Worm (Caenorhabditis elegans) whole organism, L2 larva: ENCODE measurements around the gene F46F3.3.

ENCODE experiments used
- C34F6.9 ChIP-seq: fragments of 150-350 bp; optimal IDR thresholded peaks from 2 replicates; lab custom pipeline; 2014; ENCODE audit warnings: missing biosample characterization, missing genetic modification characterization
- F13H6.1 ChIP-seq: sonication (generic microtip); optimal IDR thresholded peaks from 2 replicates; lab custom pipeline; 2016; ENCODE audit warnings: missing genetic modification characterization, missing compliant biosample characterization
- R02D3.7 ChIP-seq: fragments of 150-350 bp; optimal IDR thresholded peaks from 2 replicates; lab custom pipeline; 2014; ENCODE audit warnings: missing biosample characterization, missing genetic modification characterization
- Y55F3AM.14 ChIP-seq: fragments of 200-800 bp; sonication (Bioruptor generic); optimal IDR thresholded peaks from 2 replicates; lab custom pipeline; 2018; ENCODE audit warnings: mild to moderate bottlenecking, missing genetic modification characterization, missing compliant biosample characterization
- ZK546.5 ChIP-seq: sonication (generic microtip); optimal IDR thresholded peaks from 2 replicates; lab custom pipeline; 2017; ENCODE audit warnings: missing biosample characterization, missing genetic modification characterization
- alr-1 ChIP-seq: fragments of 150-350 bp; optimal IDR thresholded peaks from 2 replicates; lab custom pipeline; 2014; ENCODE audit warnings: missing biosample characterization, missing genetic modification characterization
- aly-2 ChIP-seq: fragments of 150-350 bp; optimal IDR thresholded peaks from 2 replicates; lab custom pipeline; 2014; ENCODE audit warnings: missing biosample characterization, missing genetic modification characterization
- ama-1 ChIP-seq: fragments of 150-350 bp; optimal IDR thresholded peaks from 2 replicates; lab custom pipeline; 2018; ENCODE audit warnings: inconsistent platforms
- blmp-1 ChIP-seq: sonication (generic microtip); optimal IDR thresholded peaks from 2 replicates; lab custom pipeline; 2017; ENCODE audit warnings: missing genetic modification characterization, mild to moderate bottlenecking, missing compliant biosample characterization, antibody characterized with exemption, moderate library complexity; ENCODE audit not compliant: insufficient read depth
- ceh-16 ChIP-seq: fragments of 150-350 bp; optimal IDR thresholded peaks from 2 replicates; lab custom pipeline; 2014; ENCODE audit warnings: missing biosample characterization, missing genetic modification characterization
- ceh-82 ChIP-seq: fragments of 150-350 bp; optimal IDR thresholded peaks from 2 replicates; lab custom pipeline; 2014; ENCODE audit warnings: missing biosample characterization, missing genetic modification characterization
- crh-2 ChIP-seq: sonication (generic microtip); optimal IDR thresholded peaks from 2 replicates; lab custom pipeline; 2017; ENCODE audit warnings: missing biosample characterization, missing genetic modification characterization
- dmd-4 ChIP-seq: sonication (generic microtip); optimal IDR thresholded peaks from 2 replicates; lab custom pipeline; 2017; ENCODE audit warnings: missing biosample characterization, missing genetic modification characterization
- egl-27 ChIP-seq: sonication (generic microtip); optimal IDR thresholded peaks from 3 replicates; lab custom pipeline; 2017; ENCODE audit warnings: missing biosample characterization, missing genetic modification reagents, missing genetic modification characterization
- elt-1 ChIP-seq: fragments of 150-350 bp; optimal IDR thresholded peaks from 2 replicates; lab custom pipeline; 2014; ENCODE audit warnings: missing biosample characterization, missing genetic modification characterization
- elt-3 ChIP-seq: sonication (generic microtip); optimal IDR thresholded peaks from 2 replicates; lab custom pipeline; 2017; ENCODE audit warnings: missing biosample characterization, missing genetic modification characterization
- fos-1 ChIP-seq: fragments of 150-350 bp; optimal IDR thresholded peaks from 2 replicates; lab custom pipeline; 2014; ENCODE audit warnings: missing biosample characterization, missing genetic modification characterization
- gmeb-1 ChIP-seq: fragments of 150-350 bp; optimal IDR thresholded peaks from 2 replicates; lab custom pipeline; 2014; ENCODE audit warnings: missing biosample characterization, missing genetic modification characterization
- lin-11 ChIP-seq: fragments of 150-350 bp; sonication (generic microtip); optimal IDR thresholded peaks from 2 replicates; lab custom pipeline; 2014; ENCODE audit warnings: missing biosample characterization, missing genetic modification characterization, inconsistent platforms, mixed read lengths
- lin-13 ChIP-seq: fragments of 150-350 bp; optimal IDR thresholded peaks from 2 replicates; lab custom pipeline; 2014; ENCODE audit warnings: missing biosample characterization, missing genetic modification reagents, missing genetic modification characterization
- lin-39 ChIP-seq: fragments of 150-350 bp; optimal IDR thresholded peaks from 2 replicates; lab custom pipeline; 2014; ENCODE audit warnings: missing biosample characterization, missing genetic modification reagents, missing genetic modification characterization
- lsy-2 ChIP-seq, 2 experiments: fragments of 150-350 bp in 1 of 2; sonication (generic microtip) in 1 of 2; optimal IDR thresholded peaks; 2 replicates each; lab custom pipeline; 2014 to 2017; ENCODE audit warnings: missing biosample characterization in 2 of 2, missing genetic modification characterization in 2 of 2
- mab-5 ChIP-seq: fragments of 150-350 bp; optimal IDR thresholded peaks from 2 replicates; lab custom pipeline; 2014; ENCODE audit warnings: missing biosample characterization, missing genetic modification characterization
- mbf-1 ChIP-seq: sonication (generic microtip); optimal IDR thresholded peaks from 2 replicates; lab custom pipeline; 2017; ENCODE audit warnings: missing biosample characterization, missing genetic modification characterization
- mdl-1 ChIP-seq, 2 experiments: fragments of 150-350 bp in 1 of 2; sonication (generic microtip) in 1 of 2; optimal IDR thresholded peaks; 2 replicates each; lab custom pipeline; 2017; ENCODE audit warnings: missing biosample characterization in 2 of 2, missing genetic modification characterization in 2 of 2
- nhr-10 ChIP-seq: sonication (generic microtip); optimal IDR thresholded peaks from 2 replicates; lab custom pipeline; 2017; ENCODE audit warnings: missing biosample characterization, missing genetic modification characterization
- nhr-11 ChIP-seq: fragments of 150-350 bp; optimal IDR thresholded peaks from 2 replicates; lab custom pipeline; 2014; ENCODE audit warnings: missing biosample characterization, missing genetic modification characterization
- nhr-12 ChIP-seq: fragments of 150-350 bp; optimal IDR thresholded peaks from 2 replicates; lab custom pipeline; 2014; ENCODE audit warnings: missing biosample characterization, missing genetic modification characterization
- nhr-129 ChIP-seq: fragments of 150-350 bp; optimal IDR thresholded peaks from 2 replicates; lab custom pipeline; 2014; ENCODE audit warnings: missing biosample characterization, missing genetic modification characterization
- nhr-21 ChIP-seq: fragments of 150-350 bp; optimal IDR thresholded peaks from 2 replicates; lab custom pipeline; 2014; ENCODE audit warnings: missing biosample characterization, missing genetic modification characterization
- nhr-23 ChIP-seq: fragments of 150-350 bp; optimal IDR thresholded peaks from 2 replicates; lab custom pipeline; 2014; ENCODE audit warnings: missing biosample characterization, missing genetic modification reagents, missing genetic modification characterization
- nhr-237 ChIP-seq: fragments of 150-350 bp; optimal IDR thresholded peaks from 2 replicates; lab custom pipeline; 2014; ENCODE audit warnings: missing biosample characterization, missing genetic modification characterization
- nhr-25 ChIP-seq: fragments of 150-350 bp; sonication (generic microtip); optimal IDR thresholded peaks from 3 replicates; lab custom pipeline; 2014; ENCODE audit warnings: missing biosample characterization, missing genetic modification characterization
- nhr-6 ChIP-seq: fragments of 150-350 bp; optimal IDR thresholded peaks from 2 replicates; lab custom pipeline; 2014; ENCODE audit warnings: missing biosample characterization, missing genetic modification characterization
- nhr-77 ChIP-seq: fragments of 150-350 bp; optimal IDR thresholded peaks from 2 replicates; lab custom pipeline; 2014; ENCODE audit warnings: missing biosample characterization, missing genetic modification characterization
- peb-1 ChIP-seq: fragments of 150-350 bp; optimal IDR thresholded peaks from 2 replicates; lab custom pipeline; 2014; ENCODE audit warnings: missing biosample characterization, missing genetic modification characterization
- sem-4 ChIP-seq: fragments of 150-350 bp; optimal IDR thresholded peaks from 2 replicates; lab custom pipeline; 2014; ENCODE audit warnings: missing biosample characterization, missing genetic modification reagents, missing genetic modification characterization
- skn-1 ChIP-seq: sonication (generic microtip); optimal IDR thresholded peaks from 2 replicates; lab custom pipeline; 2017; ENCODE audit warnings: missing biosample characterization, missing genetic modification characterization
- sma-3 ChIP-seq: sonication (generic microtip); optimal IDR thresholded peaks from 2 replicates; lab custom pipeline; 2016; ENCODE audit warnings: missing genetic modification reagents, missing genetic modification characterization, missing compliant biosample characterization
- sma-9 ChIP-seq, 2 experiments: fragments of 150-350 bp in 1 of 2; sonication (generic microtip) in 1 of 2; optimal IDR thresholded peaks; 2 replicates each; lab custom pipeline; 2014 to 2016; ENCODE audit warnings: missing genetic modification characterization in 2 of 2, mild to moderate bottlenecking in 1 of 2, missing biosample characterization in 1 of 2, missing compliant biosample characterization in 1 of 2, missing genetic modification reagents in 1 of 2, moderate library complexity in 1 of 2
- snpc-4 ChIP-seq: fragments of 150-350 bp; optimal IDR thresholded peaks from 2 replicates; lab custom pipeline; 2014; ENCODE audit warnings: missing biosample characterization, missing genetic modification characterization
- unc-39 ChIP-seq: fragments of 150-350 bp; optimal IDR thresholded peaks from 2 replicates; lab custom pipeline; 2014; ENCODE audit warnings: missing biosample characterization, missing genetic modification characterization
- unc-55 ChIP-seq: fragments of 150-350 bp; sonication (generic microtip); optimal IDR thresholded peaks from 3 replicates; lab custom pipeline; 2014; ENCODE audit warnings: missing biosample characterization, missing genetic modification reagents, missing genetic modification characterization
- unc-62 ChIP-seq: fragments of 150-350 bp; optimal IDR thresholded peaks from 2 replicates; lab custom pipeline; 2014; ENCODE audit warnings: missing biosample characterization, missing genetic modification reagents, missing genetic modification characterization
- zag-1 ChIP-seq: fragments of 150-350 bp; optimal IDR thresholded peaks from 2 replicates; lab custom pipeline; 2014; ENCODE audit warnings: missing biosample characterization, missing genetic modification characterization
- ztf-1 ChIP-seq: fragments of 200-800 bp; sonication (Bioruptor generic); conservative IDR thresholded peaks from 2 replicates; pipeline ENCODE4 v1.3.6; 2022; ENCODE audit warnings: missing genetic modification characterization, missing compliant biosample characterization
- ztf-11 ChIP-seq: sonication (generic microtip); optimal IDR thresholded peaks from 2 replicates; lab custom pipeline; 2017; ENCODE audit warnings: missing biosample characterization, missing genetic modification characterization
- ztf-4 ChIP-seq: fragments of 150-350 bp; optimal IDR thresholded peaks from 2 replicates; lab custom pipeline; 2014; ENCODE audit warnings: missing biosample characterization, missing genetic modification characterization

The F46F3.3 gene

ce11 chrV:11638634-11639117 lies 28.6 kb upstream of the F46F3.3 start:
- TF ChIP-seq ztf-11 (tag; lab: Kevin White, UChicago) (no peak), nhr-129 (tag; lab: Kevin White, UChicago) (peak; percentile 80), elt-3 (tag; lab: Kevin White, UChicago) (no peak), sem-4 (tag; lab: Kevin White, UChicago) (peak; percentile 46), F13H6.1 (peak; percentile 90), ztf-4 (peak; percentile 83), ceh-16 (tag; lab: Kevin White, UChicago) (no peak), lsy-2 (tag; optimal IDR thresholded peaks at IDR 0.05; lab: Kevin White, UChicago) (peak; percentile 7 to 54), mab-5 (tag; lab: Kevin White, UChicago) (peak; percentile 62), lin-39 (no peak), unc-55 (GFP tag; lab: Kevin White, UChicago) (peak; percentile 85), nhr-6 (tag; lab: Kevin White, UChicago) (peak; percentile 53), Y55F3AM.14 (GFP tag; lab: Kevin White, UChicago) (peak; percentile 69), gmeb-1 (no peak), nhr-23 (tag; lab: Kevin White, UChicago) (no peak), snpc-4 (tag; lab: Kevin White, UChicago) (peak; percentile 43), nhr-77 (tag; lab: Kevin White, UChicago) (no peak), alr-1 (tag; lab: Kevin White, UChicago) (no peak), ZK546.5 (tag; lab: Kevin White, UChicago) (no peak), C34F6.9 (tag; lab: Kevin White, UChicago) (peak; percentile 69), ztf-1 (GFP tag; lab: Robert Waterston, UW) (no peak), mbf-1 (tag; lab: Kevin White, UChicago) (no peak), mdl-1 (tag; optimal IDR thresholded peaks at IDR 0.05; lab: Kevin White, UChicago) (peak in 1 of 2 experiments; percentile 11), fos-1 (tag; lab: Kevin White, UChicago) (no peak), unc-39 (tag; lab: Kevin White, UChicago) (no peak), ama-1 (lab: Kevin White, UChicago) (no peak), sma-9 (GFP tag; optimal IDR thresholded peaks at IDR 0.05; lab: Kevin White, UChicago) (peak; percentile 43), sma-9 (tag; optimal IDR thresholded peaks at IDR 0.05; lab: Kevin White, UChicago) (no peak), crh-2 (peak; percentile 70), nhr-237 (tag; lab: Kevin White, UChicago) (no peak), lin-11 (tag; lab: Kevin White, UChicago) (no peak), unc-62 (GFP tag; lab: Kevin White, UChicago) (no peak), elt-1 (tag; lab: Kevin White, UChicago) (no peak), lin-13 (no peak), nhr-11 (tag; lab: Kevin White, UChicago) (peak; percentile 42), nhr-12 (tag; lab: Kevin White, UChicago) (no peak), R02D3.7 (tag; lab: Kevin White, UChicago) (no peak), nhr-25 (tag; lab: Kevin White, UChicago) (no peak), skn-1 (tag; lab: Kevin White, UChicago) (no peak), blmp-1 (peak; percentile 58), peb-1 (tag; lab: Kevin White, UChicago) (no peak), ceh-82 (tag; lab: Kevin White, UChicago) (no peak), nhr-10 (tag; lab: Kevin White, UChicago) (no peak), egl-27 (tag; lab: Kevin White, UChicago) (peak; percentile 42), aly-2 (tag; lab: Kevin White, UChicago) (no peak), sma-3 (no peak), zag-1 (tag; lab: Kevin White, UChicago) (peak; percentile 81), dmd-4 (tag; lab: Kevin White, UChicago) (no peak), nhr-21 (no peak)
